Worm (Caenorhabditis elegans): ENCODE measurements around the gene F53E10.5.
A peak's percentile ranks its signal among the peaks of the same experiment; 100 is the strongest.

Gene F53E10.5

ce11 chrV:2614986-2615687 lies 16.4 kb upstream of the F53E10.5 start, which contains the start of gene F53E10.1 (continued):
- TF ChIP-seq fkh-10 (GFP tag; optimal IDR thresholded peaks at IDR 0.05) (no peak), nhr-25 (tag; optimal IDR thresholded peaks at IDR 0.05; ENCODE audit: borderline replicate concordance, insufficient read depth) (no peak), mes-2 (tag; optimal IDR thresholded peaks at IDR 0.05; ENCODE audit: poor library complexity, severe bottlenecking) (peak; percentile 57), snpc-1.2 (GFP tag; IDR thresholded peaks at IDR 0.05) (no peak), hlh-11 (tag; optimal IDR thresholded peaks at IDR 0.05) (peak; percentile 90), zip-11 (GFP tag; IDR thresholded peaks at IDR 0.05) (no peak), pqm-1 (tag; optimal IDR thresholded peaks at IDR 0.05) (no peak), fos-1 (tag; optimal IDR thresholded peaks at IDR 0.05) (no peak), ceh-44 (GFP tag; IDR thresholded peaks at IDR 0.05) (no peak), daf-19 (GFP tag; conservative IDR thresholded peaks at IDR 0.05) (no peak), ceh-32 (tag; optimal IDR thresholded peaks at IDR 0.05; ENCODE audit: poor library complexity) (no peak), dpl-1 (GFP tag; optimal IDR thresholded peaks at IDR 0.05) (peak; percentile 43), nhr-11 (tag; optimal IDR thresholded peaks at IDR 0.05) (no peak), ces-1 (GFP tag; optimal IDR thresholded peaks at IDR 0.05) (no peak), aha-1 (tag) (peak; percentile 90), arid-1 (GFP tag; conservative IDR thresholded peaks at IDR 0.05) (no peak), nhr-28 (tag; optimal IDR thresholded peaks at IDR 0.05) (peak; percentile 99), nhr-6 (tag; optimal IDR thresholded peaks at IDR 0.05) (peak; percentile 48)

- no peak for TF ChIP-seq hlh-11 (tag; optimal IDR thresholded peaks at IDR 0.05)
- no peak for TF ChIP-seq daf-16 (GFP tag; optimal IDR thresholded peaks at IDR 0.05)
- TF ChIP-seq daf-16 (tag; optimal IDR thresholded peaks at IDR 0.05), result no peak
- no peak for TF ChIP-seq saeg-2 (GFP tag; IDR thresholded peaks at IDR 0.05)
- TF ChIP-seq nhr-41 (GFP tag; IDR thresholded peaks at IDR 0.05), result no peak
- TF ChIP-seq zfp-2 (tag; optimal IDR thresholded peaks at IDR 0.05), result no peak
Measured at ce11 chrV:2608352-2608751, 9.6 kb upstream of the F53E10.5 start, which contains the start of gene acr-17. acr-17 (plus strand) TSS chrV:2608652.

DNA sequence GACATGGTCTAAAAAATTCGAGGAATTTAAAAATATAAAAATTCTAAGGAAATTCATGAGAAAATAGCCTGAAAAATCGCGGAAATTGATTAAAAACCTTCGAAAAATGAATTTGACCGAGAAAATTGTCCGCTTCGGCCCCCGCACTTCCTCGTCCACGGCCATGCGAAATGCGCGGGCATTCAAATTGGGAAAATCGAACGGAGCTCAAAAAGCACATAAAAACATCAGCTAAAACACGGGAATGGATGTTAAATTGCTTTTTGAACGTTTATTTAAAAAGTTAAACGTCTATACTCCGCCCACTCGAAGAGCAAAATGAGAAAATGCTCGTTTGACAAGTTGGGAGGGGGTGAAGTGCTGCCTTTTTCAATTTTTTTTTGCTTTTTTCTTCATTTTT lies 4.3 kb upstream of the F53E10.5 start, which contains the start of gene F53E10.6:
Gene F53E10.6 (minus strand): TSS at position 8 of the 400 bp plus-strand sequence.
- TF ChIP-seq nhr-76 (tag; optimal IDR thresholded peaks at IDR 0.05) (no peak), dpl-1 (GFP tag; optimal IDR thresholded peaks at IDR 0.05) (peak; percentile 84), mes-2 (tag; optimal IDR thresholded peaks at IDR 0.05; ENCODE audit: poor library complexity, severe bottlenecking) (peak; percentile 96), hif-1 (tag; optimal IDR thresholded peaks at IDR 0.05) (peak in 1 of 2 experiments; percentile 77), lin-38 (GFP tag; IDR thresholded peaks at IDR 0.05) (peak; percentile 53), unc-62 (GFP tag; optimal IDR thresholded peaks at IDR 0.05 in 1 of 2) (peak in 1 of 2 experiments; percentile 88), unc-62 (tag; optimal IDR thresholded peaks at IDR 0.05) (no peak), unc-130 (GFP tag; optimal IDR thresholded peaks at IDR 0.05) (peak; percentile 72), pqm-1 (tag; optimal IDR thresholded peaks at IDR 0.05) (no peak), Y48G9A.11 (GFP tag; IDR thresholded peaks at IDR 0.05) (0 out of 2 replicates have a peak, but pooled peaks have one; percentile 17), mdl-1 (tag; optimal IDR thresholded peaks at IDR 0.05) (no peak)

- TF ChIP-seq T26A8.4 (GFP tag; IDR thresholded peaks at IDR 0.05) (no peak), snpc-4 (tag; optimal IDR thresholded peaks at IDR 0.05) (no peak), lin-38 (GFP tag; IDR thresholded peaks at IDR 0.05) (peak; percentile 35; the same call in 1 of the 2 replicates), F37D6.2 (tag; optimal IDR thresholded peaks at IDR 0.05) (no peak), Y75B8A.6 (GFP tag; IDR thresholded peaks at IDR 0.05) (0 out of 2 replicates have a peak, but pooled peaks have one; percentile 46), egl-27 (tag; optimal IDR thresholded peaks at IDR 0.05) (no peak), zip-11 (GFP tag; IDR thresholded peaks at IDR 0.05) (no peak), hlh-11 (tag; optimal IDR thresholded peaks at IDR 0.05) (no peak), Y48G9A.11 (GFP tag; IDR thresholded peaks at IDR 0.05) (peak; percentile 61; the same call in 1 of the 2 replicates)
Measured at ce11 chrV:2601817-2602216, 3.1 kb upstream of the F53E10.5 start.

Measured in whole organism, L4 larva.